4 worm cellular contexts compared by ENCODE assay signal in genomic region chrII:9646122-9646555, ce11.
TF ChIP-seq lines count a peak whose summit lies in the region.

No protein-coding gene starts in this region.

TF ChIP-seq in whole organism, L2 larva, 48 proteins besides CTCF, POLR2A, EP300 and RAD21 (continues in another document):
- TF ChIP-seq nhr-6 (tag; optimal IDR thresholded peaks at IDR 0.05; lab: Kevin White, UChicago) (peak; percentile 12), unc-55 (GFP tag; optimal IDR thresholded peaks at IDR 0.05; lab: Kevin White, UChicago) (peak; percentile 88), fos-1 (tag; optimal IDR thresholded peaks at IDR 0.05; lab: Kevin White, UChicago) (peak; percentile 95), dmd-4 (tag; optimal IDR thresholded peaks at IDR 0.05; lab: Kevin White, UChicago) (no peak), nhr-25 (tag; optimal IDR thresholded peaks at IDR 0.05; lab: Kevin White, UChicago) (peak; percentile 85), egl-27 (tag; optimal IDR thresholded peaks at IDR 0.05; lab: Kevin White, UChicago) (peak; percentile 80), lsy-2 (tag; optimal IDR thresholded peaks at IDR 0.05; lab: Kevin White, UChicago) (peak; percentile 32 to 74), C34F6.9 (tag; optimal IDR thresholded peaks at IDR 0.05; lab: Kevin White, UChicago) (peak; percentile 86), crh-2 (tag; optimal IDR thresholded peaks at IDR 0.05; lab: Kevin White, UChicago) (peak; percentile 79), mab-5 (tag; optimal IDR thresholded peaks at IDR 0.05; lab: Kevin White, UChicago) (peak; percentile 55), snpc-4 (tag; optimal IDR thresholded peaks at IDR 0.05; lab: Kevin White, UChicago) (no peak), ceh-82 (tag; optimal IDR thresholded peaks at IDR 0.05; lab: Kevin White, UChicago) (peak; percentile 42), nhr-12 (tag; optimal IDR thresholded peaks at IDR 0.05; lab: Kevin White, UChicago) (no peak), sma-9 (GFP tag; optimal IDR thresholded peaks at IDR 0.05; lab: Kevin White, UChicago) (peak; percentile 76), sma-9 (tag; optimal IDR thresholded peaks at IDR 0.05; lab: Kevin White, UChicago) (no peak), lin-13 (GFP tag; optimal IDR thresholded peaks at IDR 0.05; lab: Kevin White, UChicago) (peak; percentile 45), nhr-129 (tag; optimal IDR thresholded peaks at IDR 0.05; lab: Kevin White, UChicago) (peak; percentile 94), unc-62 (GFP tag; optimal IDR thresholded peaks at IDR 0.05; lab: Kevin White, UChicago) (no peak), F13H6.1 (tag; optimal IDR thresholded peaks at IDR 0.05; lab: Kevin White, UChicago) (peak; percentile 81), unc-39 (tag; optimal IDR thresholded peaks at IDR 0.05; lab: Kevin White, UChicago) (no peak), ztf-4 (tag; optimal IDR thresholded peaks at IDR 0.05; lab: Kevin White, UChicago) (peak; percentile 72), ZK546.5 (tag; optimal IDR thresholded peaks at IDR 0.05; lab: Kevin White, UChicago) (no peak), ama-1 (optimal IDR thresholded peaks at IDR 0.05; lab: Kevin White, UChicago) (peak; percentile 76)

TF ChIP-seq in whole organism, L4 larva, 104 proteins besides CTCF, POLR2A, EP300 and RAD21 (continues in another document):
- no peak for TF ChIP-seq lir-3 (tag; optimal IDR thresholded peaks at IDR 0.05; lab: Kevin White, UChicago)
- TF ChIP-seq snpc-1.2 (GFP tag; IDR thresholded peaks at IDR 0.05; lab: Robert Waterston, UW) = no peak
- peak; percentile 19 for TF ChIP-seq spr-1 (tag; optimal IDR thresholded peaks at IDR 0.05; lab: Kevin White, UChicago)
- TF ChIP-seq set-16 (GFP tag; IDR thresholded peaks at IDR 0.05; lab: Robert Waterston, UW) = peak; percentile 49
- TF ChIP-seq nhr-11 (tag; optimal IDR thresholded peaks at IDR 0.05; lab: Kevin White, UChicago) = peak; percentile 94
- TF ChIP-seq ceh-62 (tag; optimal IDR thresholded peaks at IDR 0.05; lab: Kevin White, UChicago) = no peak
- no peak for TF ChIP-seq daf-12 (tag; optimal IDR thresholded peaks at IDR 0.05; lab: Kevin White, UChicago)
- TF ChIP-seq pqm-1 (tag; optimal IDR thresholded peaks at IDR 0.05; lab: Kevin White, UChicago) = no peak
- no peak for TF ChIP-seq tag-97 (GFP tag; IDR thresholded peaks at IDR 0.05; lab: Robert Waterston, UW)
- peak; percentile 81 for TF ChIP-seq nhr-28 (tag; optimal IDR thresholded peaks at IDR 0.05; lab: Kevin White, UChicago)
- TF ChIP-seq zfp-3 (GFP tag; conservative IDR thresholded peaks at IDR 0.05; lab: Robert Waterston, UW) = no peak
- no peak for TF ChIP-seq F49E8.2 (tag; optimal IDR thresholded peaks at IDR 0.05; lab: Kevin White, UChicago; ENCODE audit: borderline replicate concordance)
- no peak for TF ChIP-seq dmd-9 (GFP tag; IDR thresholded peaks at IDR 0.05; lab: Robert Waterston, UW)
- no peak for TF ChIP-seq spr-3 (GFP tag; optimal IDR thresholded peaks at IDR 0.05; lab: Kevin White, UChicago)
- TF ChIP-seq ceh-20 (GFP tag; IDR thresholded peaks at IDR 0.05; lab: Robert Waterston, UW) = no peak; the same call in 1 of the 2 replicates
- TF ChIP-seq daf-16 (GFP tag; optimal IDR thresholded peaks at IDR 0.05; lab: Kevin White, UChicago) = no peak
- peak; percentile 46 for TF ChIP-seq daf-16 (tag; optimal IDR thresholded peaks at IDR 0.05; lab: Kevin White, UChicago)
- peak; percentile 39; the same call in 1 of the 2 replicates for TF ChIP-seq lim-7 (GFP tag; IDR thresholded peaks at IDR 0.05; lab: Robert Waterston, UW)
- no peak for TF ChIP-seq daf-19 (GFP tag; conservative IDR thresholded peaks at IDR 0.05; lab: Robert Waterston, UW)
- TF ChIP-seq ceh-28 (tag; optimal IDR thresholded peaks at IDR 0.05; lab: Kevin White, UChicago) = peak; percentile 76
- no peak for TF ChIP-seq fos-1 (tag; optimal IDR thresholded peaks at IDR 0.05; lab: Kevin White, UChicago)
- TF ChIP-seq T26A8.4 (GFP tag; IDR thresholded peaks at IDR 0.05; lab: Robert Waterston, UW) = no peak; the same call in 1 of the 2 replicates
- TF ChIP-seq madf-9 (GFP tag; conservative IDR thresholded peaks at IDR 0.05; lab: Robert Waterston, UW) = no peak
- 0 out of 2 replicates have a peak, but pooled peaks have one; percentile 44 for TF ChIP-seq saeg-2 (GFP tag; IDR thresholded peaks at IDR 0.05; lab: Robert Waterston, UW)

TF ChIP-seq in whole organism, late embryonic, 69 proteins besides CTCF, POLR2A, EP300 and RAD21 (continues in another document):
- TF ChIP-seq dmd-4 (tag; optimal IDR thresholded peaks at IDR 0.05; lab: Kevin White, UChicago; ENCODE audit: borderline replicate concordance) (peak; percentile 58), lin-11 (tag; optimal IDR thresholded peaks at IDR 0.05; lab: Kevin White, UChicago) (no peak), pat-9 (tag; optimal IDR thresholded peaks at IDR 0.05; lab: Kevin White, UChicago) (no peak), ceh-14 (tag; optimal IDR thresholded peaks at IDR 0.05; lab: Kevin White, UChicago) (peak; percentile 47), ceh-34 (tag; optimal IDR thresholded peaks at IDR 0.05; lab: Kevin White, UChicago) (peak; percentile 76), che-1 (tag; optimal IDR thresholded peaks at IDR 0.05; lab: Kevin White, UChicago) (no peak), unc-3 (GFP tag; conservative IDR thresholded peaks at IDR 0.05; lab: Robert Waterston, UW) (no peak), unc-3 (tag; optimal IDR thresholded peaks at IDR 0.05; lab: Kevin White, UChicago) (no peak), ceh-31 (tag; optimal IDR thresholded peaks at IDR 0.05; lab: Kevin White, UChicago) (peak; percentile 87), ztf-16 (tag; optimal IDR thresholded peaks at IDR 0.05; lab: Kevin White, UChicago) (no peak), fkh-10 (GFP tag; optimal IDR thresholded peaks at IDR 0.05; lab: Kevin White, UChicago) (no peak), ets-4 (tag; optimal IDR thresholded peaks at IDR 0.05; lab: Kevin White, UChicago) (peak; percentile 18), tbx-7 (tag; optimal IDR thresholded peaks at IDR 0.05; lab: Kevin White, UChicago) (no peak), sox-4 (tag; optimal IDR thresholded peaks at IDR 0.05; lab: Kevin White, UChicago) (no peak), ceh-19 (GFP tag; optimal IDR thresholded peaks at IDR 0.05; lab: Kevin White, UChicago) (no peak), C08G9.2 (tag; optimal IDR thresholded peaks at IDR 0.05; lab: Kevin White, UChicago) (peak; percentile 47), lim-6 (tag; optimal IDR thresholded peaks at IDR 0.05; lab: Kevin White, UChicago) (no peak), hlh-6 (tag; optimal IDR thresholded peaks at IDR 0.05; lab: Kevin White, UChicago) (peak; percentile 40), ceh-30 (tag; optimal IDR thresholded peaks at IDR 0.05; lab: Kevin White, UChicago) (peak; percentile 58), unc-55 (GFP tag; optimal IDR thresholded peaks at IDR 0.05; lab: Kevin White, UChicago) (peak; percentile 77), pha-2 (tag; optimal IDR thresholded peaks at IDR 0.05; lab: Kevin White, UChicago) (peak; percentile 3), hlh-8 (tag; optimal IDR thresholded peaks at IDR 0.05; lab: Kevin White, UChicago) (no peak), syd-9 (tag; optimal IDR thresholded peaks at IDR 0.05; lab: Kevin White, UChicago) (peak; percentile 46), odd-2 (tag; optimal IDR thresholded peaks at IDR 0.05; lab: Kevin White, UChicago) (no peak), gmeb-2 (tag; optimal IDR thresholded peaks at IDR 0.05; lab: Kevin White, UChicago) (no peak), dve-1 (tag; optimal IDR thresholded peaks at IDR 0.05; lab: Kevin White, UChicago) (peak; percentile 32), ceh-6 (GFP tag; optimal IDR thresholded peaks at IDR 0.05; lab: Kevin White, UChicago) (peak; percentile 37)

TF ChIP-seq in whole organism, mixed stage, embryonic, 35 proteins besides CTCF, POLR2A, EP300 and RAD21 (continues in another document):
- TF ChIP-seq nhr-12 (tag; optimal IDR thresholded peaks at IDR 0.05; lab: Kevin White, UChicago) (no peak), unc-62 (GFP tag; optimal IDR thresholded peaks at IDR 0.05; lab: Kevin White, UChicago) (peak; percentile 76), unc-39 (tag; optimal IDR thresholded peaks at IDR 0.05; lab: Kevin White, UChicago) (no peak), nhr-237 (tag; optimal IDR thresholded peaks at IDR 0.05; lab: Kevin White, UChicago) (peak; percentile 14), lsy-2 (tag; optimal IDR thresholded peaks at IDR 0.05; lab: Kevin White, UChicago) (no peak), tbx-8 (GFP tag; optimal IDR thresholded peaks at IDR 0.05; lab: Kevin White, UChicago) (peak; percentile 2), nhr-76 (tag; optimal IDR thresholded peaks at IDR 0.05; lab: Kevin White, UChicago) (no peak), drap-1 (GFP tag; optimal IDR thresholded peaks at IDR 0.05; lab: Kevin White, UChicago) (peak; percentile 47), ceh-43 (GFP tag; optimal IDR thresholded peaks at IDR 0.05; lab: Kevin White, UChicago) (no peak), nhr-2 (tag; optimal IDR thresholded peaks at IDR 0.05; lab: Kevin White, UChicago) (peak; percentile 87), sem-2 (GFP tag; optimal IDR thresholded peaks at IDR 0.05; lab: Kevin White, UChicago) (no peak), bed-3 (GFP tag; optimal IDR thresholded peaks at IDR 0.05; lab: Kevin White, UChicago) (no peak), hlh-1 (tag; optimal IDR thresholded peaks at IDR 0.05; lab: Kevin White, UChicago) (peak; percentile 94), mab-5 (tag; optimal IDR thresholded peaks at IDR 0.05; lab: Kevin White, UChicago) (no peak), mls-2 (tag; optimal IDR thresholded peaks at IDR 0.05; lab: Kevin White, UChicago) (peak; percentile 76), pha-4 (tag; optimal IDR thresholded peaks at IDR 0.05; lab: Kevin White, UChicago) (peak; percentile 41), lin-13 (tag; optimal IDR thresholded peaks at IDR 0.05; lab: Kevin White, UChicago) (peak; percentile 61), ham-2 (GFP tag; optimal IDR thresholded peaks at IDR 0.05; lab: Kevin White, UChicago) (peak; percentile 90), nhr-28 (tag; optimal IDR thresholded peaks at IDR 0.05; lab: Kevin White, UChicago) (no peak), snpc-4 (tag; optimal IDR thresholded peaks at IDR 0.05; lab: Kevin White, UChicago) (no peak), elt-3 (tag; optimal IDR thresholded peaks at IDR 0.05; lab: Kevin White, UChicago) (no peak), ces-1 (GFP tag; optimal IDR thresholded peaks at IDR 0.05; lab: Kevin White, UChicago) (peak; percentile 70), zip-8 (tag; optimal IDR thresholded peaks at IDR 0.05; lab: Kevin White, UChicago) (no peak), sptf-1 (tag; optimal IDR thresholded peaks at IDR 0.05; lab: Kevin White, UChicago) (peak; percentile 68), cnd-1 (tag; optimal IDR thresholded peaks at IDR 0.05; lab: Kevin White, UChicago) (peak; percentile 40), M03D4.4 (tag; optimal IDR thresholded peaks at IDR 0.05; lab: Kevin White, UChicago) (no peak), flh-1 (GFP tag; optimal IDR thresholded peaks at IDR 0.05; lab: Kevin White, UChicago) (no peak), elt-1 (tag; optimal IDR thresholded peaks at IDR 0.05; lab: Kevin White, UChicago; ENCODE audit: borderline replicate concordance, insufficient read depth) (no peak), ceh-39 (tag; optimal IDR thresholded peaks at IDR 0.05; lab: Kevin White, UChicago) (peak; percentile 75), ztf-11 (tag; optimal IDR thresholded peaks at IDR 0.05; lab: Kevin White, UChicago) (no peak)
